Fruit fly (Drosophila melanogaster): ENCODE results near the gene Cpr65Ax1.

The Cpr65Ax1 gene

DNA sequence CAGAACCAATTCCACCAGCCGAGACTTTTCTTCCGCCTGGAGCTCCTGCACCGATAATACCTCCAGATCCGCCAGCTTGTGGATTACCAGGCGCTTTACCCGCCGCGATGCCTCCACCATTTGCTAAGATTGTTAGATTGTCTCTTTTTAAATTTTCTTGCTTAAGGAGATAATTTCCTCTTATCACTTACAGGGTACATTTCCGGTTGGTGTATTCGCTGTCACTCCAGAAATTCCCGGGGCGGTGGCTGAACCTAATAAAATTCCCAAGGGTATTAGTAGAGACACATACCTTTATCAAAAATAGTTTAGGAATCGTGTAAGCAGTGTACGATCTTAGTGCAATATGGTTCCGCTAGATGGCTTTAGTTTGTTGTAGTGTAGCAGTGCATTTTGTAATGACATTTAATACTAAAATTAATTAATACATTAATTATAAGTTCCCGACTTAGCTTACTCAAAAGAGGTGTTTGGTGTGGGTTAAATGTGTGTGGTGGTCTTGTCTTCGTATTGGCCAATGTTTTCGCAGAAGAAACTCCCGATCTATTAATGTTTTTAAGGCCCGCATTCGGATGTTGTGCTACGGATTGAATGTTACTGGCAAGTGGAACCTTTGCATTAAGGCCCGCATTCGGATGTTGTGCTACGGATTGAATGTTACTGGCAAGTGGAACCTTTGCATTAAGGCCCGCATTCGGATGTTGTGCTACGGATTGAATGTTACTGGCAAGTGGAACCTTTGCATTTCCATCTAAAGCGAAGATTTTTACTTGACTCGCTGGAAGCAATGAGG is 23.0 kb downstream of the Cpr65Ax1 start (continued):
- peak; percentile 42 for TF ChIP-seq Blimp-1 (GFP tag; optimal IDR thresholded peaks at IDR 0.05)
- peak; percentile 63 for TF ChIP-seq CG15269 (tag; optimal IDR thresholded peaks at IDR 0.05)
- TF ChIP-seq CG33557 (GFP tag; optimal IDR thresholded peaks at IDR 0.05): peak; percentile 50
- peak; percentile 76 for TF ChIP-seq unpg (GFP tag; optimal IDR thresholded peaks at IDR 0.05)
- TF ChIP-seq bigmax (GFP tag; optimal IDR thresholded peaks at IDR 0.05): peak; percentile 68
- TF ChIP-seq sqz (GFP tag; optimal IDR thresholded peaks at IDR 0.05): peak; percentile 74
- TF ChIP-seq Sin3A (optimal IDR thresholded peaks at IDR 0.05): peak; percentile 43
- TF ChIP-seq fd64A (GFP tag; optimal IDR thresholded peaks at IDR 0.05): no peak
- TF ChIP-seq B-H1 (GFP tag; IDR thresholded peaks at IDR 0.05): peak; percentile 70; the same call in 2 of the 3 replicates
- no peak for TF ChIP-seq CG1602 (GFP tag; optimal IDR thresholded peaks at IDR 0.05)
- peak; percentile 40 for TF ChIP-seq Oli (tag; optimal IDR thresholded peaks at IDR 0.05)
- peak; percentile 56 for TF ChIP-seq CG30431 (GFP tag; optimal IDR thresholded peaks at IDR 0.05)
- no peak for TF ChIP-seq run (tag; optimal IDR thresholded peaks at IDR 0.05)
- TF ChIP-seq inv (GFP tag; IDR thresholded peaks at IDR 0.05; ENCODE audit: partially characterized antibody): no peak
- TF ChIP-seq CG13296 (GFP tag; optimal IDR thresholded peaks at IDR 0.05): peak; percentile 85
- TF ChIP-seq danr (GFP tag; IDR thresholded peaks at IDR 0.05): peak; percentile 41; the same call in 1 of the 2 replicates
- TF ChIP-seq Hr3 (GFP tag; optimal IDR thresholded peaks at IDR 0.05): no peak
- TF ChIP-seq CG16815 (GFP tag; optimal IDR thresholded peaks at IDR 0.05): peak; percentile 17
- no peak for TF ChIP-seq Dip3 (GFP tag; optimal IDR thresholded peaks at IDR 0.05)
- TF ChIP-seq ken (GFP tag; IDR thresholded peaks at IDR 0.05): peak; percentile 82
- peak; percentile 87 for TF ChIP-seq sob (GFP tag; IDR thresholded peaks at IDR 0.05)
- TF ChIP-seq ac (GFP tag; optimal IDR thresholded peaks at IDR 0.05): peak; percentile 49
- TF ChIP-seq CG17385 (GFP tag; optimal IDR thresholded peaks at IDR 0.05): peak; percentile 72
- peak; percentile 41 for TF ChIP-seq trem (tag; optimal IDR thresholded peaks at IDR 0.05)
- no peak for TF ChIP-seq CG8924 (tag; optimal IDR thresholded peaks at IDR 0.05)
- TF ChIP-seq CG8290 (GFP tag; optimal IDR thresholded peaks at IDR 0.05): peak; percentile 66
- peak; percentile 24 to 83 for TF ChIP-seq CG8290 (tag; optimal IDR thresholded peaks at IDR 0.05)
- peak; percentile 56 for TF ChIP-seq CG1792 (GFP tag; optimal IDR thresholded peaks at IDR 0.05)
- TF ChIP-seq CG12219 (GFP tag; optimal IDR thresholded peaks at IDR 0.05): peak; percentile 76
- TF ChIP-seq CG6689 (GFP tag; IDR thresholded peaks at IDR 0.05): peak; percentile 66
- TF ChIP-seq pfk (GFP tag; optimal IDR thresholded peaks at IDR 0.05): peak; percentile 60
- peak; percentile 49 for TF ChIP-seq ewg (GFP tag; optimal IDR thresholded peaks at IDR 0.05)
- TF ChIP-seq CG11093 (GFP tag; IDR thresholded peaks at IDR 0.05): no peak; the same call in 2 of the 3 replicates
- peak; percentile 69 for TF ChIP-seq CG17829 (tag; optimal IDR thresholded peaks at IDR 0.05)
- peak; percentile 75 for TF ChIP-seq CG6854 (GFP tag; optimal IDR thresholded peaks at IDR 0.05)
- TF ChIP-seq sd (tag; optimal IDR thresholded peaks at IDR 0.05): peak; percentile 10
- TF ChIP-seq Rx (GFP tag; IDR thresholded peaks at IDR 0.05): peak; percentile 81
- TF ChIP-seq CG3407 (GFP tag; optimal IDR thresholded peaks at IDR 0.05): peak; percentile 68
- peak; percentile 94 for TF ChIP-seq chm (GFP tag; IDR thresholded peaks at IDR 0.05)
- TF ChIP-seq CG7271 (tag; optimal IDR thresholded peaks at IDR 0.05): peak; percentile 87
- peak; percentile 77 for TF ChIP-seq CG4854 (GFP tag; optimal IDR thresholded peaks at IDR 0.05)
- no peak for TF ChIP-seq zf30C (GFP tag; optimal IDR thresholded peaks at IDR 0.05)
- peak; percentile 56; the same call in 1 of the 2 replicates for TF ChIP-seq CG10321 (GFP tag; IDR thresholded peaks at IDR 0.05)
- peak; percentile 54 for TF ChIP-seq CG10431 (GFP tag; optimal IDR thresholded peaks at IDR 0.05)
- peak; percentile 49 for TF ChIP-seq dmrt11E (tag; optimal IDR thresholded peaks at IDR 0.05)
- no peak for TF ChIP-seq zfh2 (GFP tag; optimal IDR thresholded peaks at IDR 0.05)
- peak; percentile 46 for TF ChIP-seq CG1529 (GFP tag; optimal IDR thresholded peaks at IDR 0.05)
- peak; percentile 73 for TF ChIP-seq PHDP (tag; optimal IDR thresholded peaks at IDR 0.05)
- TF ChIP-seq CG16813 (GFP tag; IDR thresholded peaks at IDR 0.05; ENCODE audit: partially characterized antibody): no peak
